Worm (Caenorhabditis elegans): ENCODE measurements around the gene Y80D3A.8.

DNA sequence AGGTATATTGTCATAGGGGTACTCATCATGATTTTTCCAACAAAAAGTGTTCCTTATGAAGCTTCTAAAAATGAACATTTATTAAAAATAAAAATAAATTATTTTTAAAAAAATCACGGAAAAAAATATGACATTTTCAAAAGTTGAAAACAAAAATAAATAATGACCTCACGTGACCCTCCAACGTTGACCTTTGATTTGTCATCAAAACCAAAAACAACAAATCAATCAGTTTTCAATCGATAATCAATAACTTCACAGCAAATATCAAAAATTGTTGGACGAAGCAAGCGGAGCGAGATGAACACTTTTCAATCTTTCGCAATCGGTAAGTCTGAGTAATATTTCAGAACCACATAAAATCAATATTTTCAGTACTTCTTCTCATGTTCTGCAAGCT lies at the start of gene Y80D3A.8:
- no peak for TF ChIP-seq nhr-25 (tag; optimal IDR thresholded peaks at IDR 0.05)
- no peak for TF ChIP-seq nfya-1 (tag; optimal IDR thresholded peaks at IDR 0.05; ENCODE audit: insufficient read depth)
- TF ChIP-seq nhr-12 (tag; optimal IDR thresholded peaks at IDR 0.05), result no peak
- no peak for TF ChIP-seq fkh-10 (GFP tag; optimal IDR thresholded peaks at IDR 0.05)
- TF ChIP-seq elt-2 (tag; optimal IDR thresholded peaks at IDR 0.05), result no peak
- no peak for TF ChIP-seq mdl-1 (tag; optimal IDR thresholded peaks at IDR 0.05)
- TF ChIP-seq nhr-237 (tag; optimal IDR thresholded peaks at IDR 0.05), result no peak
